Fruit fly (Drosophila melanogaster): ENCODE measurements around the gene SdhD.

The SdhD gene

dm6 chr3R:23729632-23730471, 30.5 kb downstream of the SdhD start (continued):
- TF ChIP-seq pan (optimal IDR thresholded peaks at IDR 0.05) (no peak), pan (GFP tag; optimal IDR thresholded peaks at IDR 0.05 in 1 of 2, IDR thresholded peaks at IDR 0.05 in 1 of 2) (peak in 1 of 2 experiments; percentile 32), esg (GFP tag; conservative IDR thresholded peaks at IDR 0.05) (no peak), CG7839 (tag; optimal IDR thresholded peaks at IDR 0.05) (no peak), CG34376 (GFP tag; optimal IDR thresholded peaks at IDR 0.05) (peak; percentile 96), CG18619 (GFP tag; optimal IDR thresholded peaks at IDR 0.05) (no peak), CG2199 (GFP tag; IDR thresholded peaks at IDR 0.05) (peak; percentile 36; the same call in 1 of the 3 replicates), Elba2 (GFP tag; optimal IDR thresholded peaks at IDR 0.05) (no peak), ase (GFP tag; IDR thresholded peaks at IDR 0.05) (no peak), CG1233 (GFP tag; optimal IDR thresholded peaks at IDR 0.05) (no peak), Ets65A (GFP tag) (no peak), vvl (GFP tag; IDR thresholded peaks at IDR 0.05) (peak; percentile 34; the same call in 1 of the 2 replicates), CG2889 (GFP tag; IDR thresholded peaks at IDR 0.05) (no peak), pros (GFP tag; optimal IDR thresholded peaks at IDR 0.05) (peak; percentile 89), exex (tag; optimal IDR thresholded peaks at IDR 0.05) (peak; percentile 45), CG11695 (GFP tag; IDR thresholded peaks at IDR 0.05) (peak; percentile 18; the same call in 1 of the 3 replicates), Pdp1 (GFP tag; optimal IDR thresholded peaks at IDR 0.05) (peak in 1 of 2 experiments; percentile 11), CG3407 (GFP tag; optimal IDR thresholded peaks at IDR 0.05) (no peak), sna (GFP tag; IDR thresholded peaks at IDR 0.05; ENCODE audit: partially characterized antibody) (no peak; the same call in 1 of the 2 replicates), run (tag; optimal IDR thresholded peaks at IDR 0.05) (no peak), grau (tag; optimal IDR thresholded peaks at IDR 0.05) (peak; percentile 14), CG8281 (tag; optimal IDR thresholded peaks at IDR 0.05) (no peak), Hr3 (GFP tag; optimal IDR thresholded peaks at IDR 0.05) (no peak), Dbx (GFP tag; IDR thresholded peaks at IDR 0.05) (no peak), bcd (GFP tag; optimal IDR thresholded peaks at IDR 0.05) (no peak), her (GFP tag; optimal IDR thresholded peaks at IDR 0.05) (no peak), Oli (tag; optimal IDR thresholded peaks at IDR 0.05) (no peak), schlank (tag; optimal IDR thresholded peaks at IDR 0.05) (no peak), gt (GFP tag; IDR thresholded peaks at IDR 0.05) (no peak), ind (GFP tag; optimal IDR thresholded peaks at IDR 0.05) (no peak), Eip74EF (GFP tag; optimal IDR thresholded peaks at IDR 0.05) (peak in 1 of 2 experiments; percentile 73), Ssrp (tag; optimal IDR thresholded peaks at IDR 0.05) (peak; percentile 55), caup (GFP tag; optimal IDR thresholded peaks at IDR 0.05; ENCODE audit: severe bottlenecking) (no peak), Atf6 (GFP tag; IDR thresholded peaks at IDR 0.05) (peak; percentile 40; the same call in 1 of the 2 replicates), CG13287 (GFP tag; IDR thresholded peaks at IDR 0.05; ENCODE audit: partially characterized antibody) (peak; percentile 50), CG9609 (GFP tag; optimal IDR thresholded peaks at IDR 0.05) (no peak), CG2129 (GFP tag; IDR thresholded peaks at IDR 0.05; ENCODE audit: partially characterized antibody) (no peak), CG30403 (GFP tag; optimal IDR thresholded peaks at IDR 0.05) (no peak), CG7556 (GFP tag; optimal IDR thresholded peaks at IDR 0.05) (no peak), CG31224 (GFP tag; IDR thresholded peaks at IDR 0.05) (no peak), mld (GFP tag; IDR thresholded peaks at IDR 0.05; ENCODE audit: partially characterized antibody) (peak; percentile 44), crp (GFP tag; optimal IDR thresholded peaks at IDR 0.05) (no peak), CG3163 (GFP tag; optimal IDR thresholded peaks at IDR 0.05) (no peak), salm (tag; optimal IDR thresholded peaks at IDR 0.05) (no peak), mam (GFP tag; optimal IDR thresholded peaks at IDR 0.05) (no peak), CG3838 (GFP tag; optimal IDR thresholded peaks at IDR 0.05) (no peak), shn (GFP tag; optimal IDR thresholded peaks at IDR 0.05) (no peak), CG17612 (GFP tag; IDR thresholded peaks at IDR 0.05) (no peak), so (GFP tag; IDR thresholded peaks at IDR 0.05) (peak; percentile 25; the same call in 1 of the 3 replicates)

Data from whole organism, embryonic.